Worm (Caenorhabditis elegans) whole organism, late embryonic: Measurements from ENCODE around the gene ptc-3.

ENCODE experiments used
- C08G9.2 ChIP-seq: sonication (generic microtip); optimal IDR thresholded peaks from 2 replicates; lab custom pipeline; 2016; ENCODE audit warnings: mild to moderate bottlenecking, missing genetic modification characterization, moderate library complexity, missing compliant biosample characterization
- K09A11.1 ChIP-seq: sonication (generic microtip); optimal IDR thresholded peaks from 2 replicates; lab custom pipeline; 2017; ENCODE audit warnings: antibody characterized with exemption, mild to moderate bottlenecking, missing genetic modification characterization, missing compliant biosample characterization; ENCODE audit not compliant: insufficient read depth
- T23F11.4 ChIP-seq: fragments of 200-800 bp; sonication (Bioruptor generic); optimal IDR thresholded peaks from 2 replicates; lab custom pipeline; 2018; ENCODE audit warnings: mild to moderate bottlenecking, missing genetic modification characterization, missing compliant biosample characterization
- Y22D7AL.16 ChIP-seq: sonication (generic microtip); optimal IDR thresholded peaks from 2 replicates; lab custom pipeline; 2016; ENCODE audit warnings: missing genetic modification characterization, missing compliant biosample characterization
- ceh-14 ChIP-seq: sonication (generic microtip); optimal IDR thresholded peaks from 2 replicates; lab custom pipeline; 2016; ENCODE audit warnings: missing genotype, missing genetic modification characterization, missing compliant biosample characterization
- ceh-18 ChIP-seq: sonication (generic microtip); optimal IDR thresholded peaks from 2 replicates; lab custom pipeline; 2016; ENCODE audit warnings: missing genetic modification characterization, missing compliant biosample characterization
- ceh-19 ChIP-seq: fragments of 200-800 bp; sonication (Bioruptor generic); optimal IDR thresholded peaks from 2 replicates; lab custom pipeline; 2018; ENCODE audit warnings: mild to moderate bottlenecking, missing genetic modification characterization, missing compliant biosample characterization
- ceh-24 ChIP-seq: sonication (generic microtip); optimal IDR thresholded peaks from 2 replicates; lab custom pipeline; 2016; ENCODE audit warnings: mild to moderate bottlenecking, missing genetic modification characterization, missing compliant biosample characterization
- ceh-30 ChIP-seq: fragments of 150-350 bp; optimal IDR thresholded peaks from 2 replicates; lab custom pipeline; 2014; ENCODE audit warnings: missing biosample characterization, missing genetic modification characterization
- ceh-31 ChIP-seq: sonication (generic microtip); optimal IDR thresholded peaks from 2 replicates; lab custom pipeline; 2016; ENCODE audit warnings: missing genetic modification characterization, missing compliant biosample characterization
- ceh-6 ChIP-seq: fragments of 200-800 bp; sonication (Bioruptor generic); optimal IDR thresholded peaks from 2 replicates; lab custom pipeline; 2018; ENCODE audit warnings: mild to moderate bottlenecking, missing genetic modification characterization, missing compliant biosample characterization
- ceh-9 ChIP-seq: sonication (generic microtip); optimal IDR thresholded peaks from 2 replicates; lab custom pipeline; 2016; ENCODE audit warnings: mild to moderate bottlenecking, missing genetic modification characterization, inconsistent platforms, missing compliant biosample characterization
- che-1 ChIP-seq: sonication (generic microtip); optimal IDR thresholded peaks from 2 replicates; lab custom pipeline; 2016; ENCODE audit warnings: mild to moderate bottlenecking, missing genetic modification characterization, missing compliant biosample characterization
- dmd-4 ChIP-seq: sonication (generic microtip); optimal IDR thresholded peaks from 2 replicates; lab custom pipeline; 2016; ENCODE audit warnings: borderline replicate concordance, missing genetic modification characterization, missing compliant biosample characterization
- elt-4 ChIP-seq: sonication (generic microtip); optimal IDR thresholded peaks from 2 replicates; lab custom pipeline; 2016; ENCODE audit warnings: missing genetic modification characterization, missing compliant biosample characterization
- hlh-8 ChIP-seq: sonication (generic microtip); optimal IDR thresholded peaks from 2 replicates; lab custom pipeline; 2016; ENCODE audit warnings: missing genotype, missing genetic modification characterization, missing compliant biosample characterization
- mec-3 ChIP-seq: sonication (generic microtip); optimal IDR thresholded peaks from 2 replicates; lab custom pipeline; 2016; ENCODE audit warnings: borderline replicate concordance, missing genetic modification characterization, missing compliant biosample characterization
- nhr-11 ChIP-seq: fragments of 150-350 bp; optimal IDR thresholded peaks from 2 replicates; lab custom pipeline; 2014; ENCODE audit warnings: missing biosample characterization, missing genetic modification characterization
- npax-4 ChIP-seq: sonication (generic microtip); optimal IDR thresholded peaks from 2 replicates; lab custom pipeline; 2016; ENCODE audit warnings: missing genetic modification characterization, missing compliant biosample characterization
- odd-2 ChIP-seq: sonication (generic microtip); optimal IDR thresholded peaks from 2 replicates; lab custom pipeline; 2017; ENCODE audit warnings: antibody characterized with exemption, mild to moderate bottlenecking, missing genetic modification characterization, missing compliant biosample characterization
- pag-3 ChIP-seq: sonication (generic microtip); optimal IDR thresholded peaks from 2 replicates; lab custom pipeline; 2016; ENCODE audit warnings: missing compliant biosample characterization, missing genetic modification characterization, borderline replicate concordance
- pax-1 ChIP-seq: fragments of 150-350 bp; optimal IDR thresholded peaks from 2 replicates; lab custom pipeline; 2014; ENCODE audit warnings: missing biosample characterization, missing genetic modification characterization
- pha-2 ChIP-seq: sonication (generic microtip); optimal IDR thresholded peaks from 2 replicates; lab custom pipeline; 2017; ENCODE audit warnings: mild to moderate bottlenecking, missing genetic modification characterization, missing compliant biosample characterization
- pqm-1 ChIP-seq: sonication (generic microtip); optimal IDR thresholded peaks from 2 replicates; lab custom pipeline; 2016; ENCODE audit warnings: missing genetic modification characterization, missing compliant biosample characterization
- pros-1 ChIP-seq: fragments of 150-350 bp; optimal IDR thresholded peaks from 2 replicates; lab custom pipeline; 2014; ENCODE audit warnings: missing biosample characterization, missing genetic modification reagents, missing genetic modification characterization
- ref-2 ChIP-seq: sonication (generic microtip); optimal IDR thresholded peaks from 2 replicates; lab custom pipeline; 2016; ENCODE audit warnings: missing genetic modification characterization, missing compliant biosample characterization
- sdc-2 ChIP-seq: sonication (generic microtip); optimal IDR thresholded peaks from 2 replicates; lab custom pipeline; 2016; ENCODE audit warnings: missing genotype, missing genetic modification characterization, missing compliant biosample characterization
- sox-4 ChIP-seq: sonication (generic microtip); optimal IDR thresholded peaks from 2 replicates; lab custom pipeline; 2017; ENCODE audit warnings: mild to moderate bottlenecking, missing genetic modification characterization, inconsistent platforms, missing compliant biosample characterization
- syd-9 ChIP-seq: sonication (generic microtip); optimal IDR thresholded peaks from 2 replicates; lab custom pipeline; 2016; ENCODE audit warnings: mild to moderate bottlenecking, missing genetic modification characterization, moderate library complexity, missing compliant biosample characterization
- tbx-2 ChIP-seq: sonication (generic microtip); optimal IDR thresholded peaks from 2 replicates; lab custom pipeline; 2016; ENCODE audit warnings: missing genetic modification characterization, missing compliant biosample characterization
- ttx-3 ChIP-seq: sonication (generic microtip); optimal IDR thresholded peaks from 2 replicates; lab custom pipeline; 2016; ENCODE audit warnings: missing genetic modification reagents, missing genetic modification characterization, missing compliant biosample characterization
- unc-55 ChIP-seq: sonication (generic microtip); optimal IDR thresholded peaks from 2 replicates; lab custom pipeline; 2017; ENCODE audit warnings: missing biosample characterization, missing genetic modification reagents, missing genetic modification characterization
- unc-86 ChIP-seq: sonication (generic microtip); optimal IDR thresholded peaks from 2 replicates; lab custom pipeline; 2016; ENCODE audit warnings: missing genetic modification characterization, missing compliant biosample characterization
- zip-5 ChIP-seq: sonication (generic microtip); optimal IDR thresholded peaks from 2 replicates; lab custom pipeline; 2016; ENCODE audit warnings: missing genetic modification characterization, missing compliant biosample characterization

The ptc-3 gene

DNA sequence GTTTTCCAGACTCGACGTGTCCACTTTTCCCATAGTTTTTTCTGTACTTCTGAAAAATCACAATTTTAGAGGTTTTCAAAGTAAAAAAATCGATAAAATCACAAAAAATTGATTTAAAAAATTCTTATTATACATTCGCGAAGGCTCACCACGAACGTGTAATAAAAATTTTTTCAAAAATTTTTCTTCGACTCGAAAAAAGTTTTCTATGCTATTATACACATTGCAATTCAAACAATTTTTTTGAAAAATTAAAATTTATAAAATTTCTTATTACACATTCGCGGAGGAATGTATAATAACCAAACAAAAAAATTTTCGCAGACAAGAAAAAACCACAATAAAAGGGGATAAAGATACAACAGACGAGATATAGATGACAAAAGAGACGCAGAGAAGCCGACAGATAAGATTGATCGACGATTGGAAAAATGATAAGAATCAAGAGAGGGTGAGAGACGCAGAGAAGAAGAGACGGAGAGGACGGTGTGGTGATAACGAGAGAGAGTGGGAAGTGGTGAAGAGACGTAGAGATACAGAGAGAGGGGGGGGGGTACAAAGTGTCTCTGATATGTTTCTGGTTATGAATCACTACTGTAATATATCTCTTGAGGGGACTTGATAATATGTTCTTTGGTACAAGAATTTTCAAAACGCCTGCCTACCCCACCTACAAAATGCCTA, 51.7 kb downstream of the ptc-3 start, which contains the start of gene nhr-119 (continued):
- TF ChIP-seq T23F11.4 (GFP tag; lab: Kevin White, UChicago) (no peak), ref-2 (tag; lab: Kevin White, UChicago) (no peak)

- TF ChIP-seq pag-3 (tag; lab: Kevin White, UChicago) (no peak), ceh-30 (tag; lab: Kevin White, UChicago) (no peak), pqm-1 (tag; lab: Kevin White, UChicago) (no peak), ceh-24 (tag; lab: Kevin White, UChicago) (no peak), dmd-4 (tag; lab: Kevin White, UChicago) (no peak), ceh-14 (tag; lab: Kevin White, UChicago) (no peak), zip-5 (no peak), elt-4 (no peak), T23F11.4 (GFP tag; lab: Kevin White, UChicago) (no peak), pha-2 (tag; lab: Kevin White, UChicago) (no peak), Y22D7AL.16 (tag; lab: Kevin White, UChicago) (no peak), che-1 (tag; lab: Kevin White, UChicago) (no peak), syd-9 (tag; lab: Kevin White, UChicago) (no peak), unc-86 (tag; lab: Kevin White, UChicago) (no peak), C08G9.2 (tag; lab: Kevin White, UChicago) (no peak), npax-4 (no peak), hlh-8 (tag; lab: Kevin White, UChicago) (no peak), K09A11.1 (no peak)
- TF ChIP-seq, all 69 proteins: peak for 0
Observed at ce11 chrII:2797951-2798350, 54.4 kb downstream of the ptc-3 start.

ce11 chrII:2796431-2796830, 56.0 kb downstream of the ptc-3 start:
- TF ChIP-seq ceh-9 (tag; lab: Kevin White, UChicago) (no peak), tbx-2 (tag; lab: Kevin White, UChicago) (no peak), unc-55 (no peak), ceh-31 (tag; lab: Kevin White, UChicago) (no peak), ceh-19 (GFP tag; lab: Kevin White, UChicago) (no peak), ceh-18 (tag; lab: Kevin White, UChicago) (no peak), pax-1 (tag; lab: Kevin White, UChicago) (no peak), pros-1 (tag; lab: Kevin White, UChicago) (no peak), ceh-6 (GFP tag; lab: Kevin White, UChicago) (no peak), T23F11.4 (GFP tag; lab: Kevin White, UChicago) (no peak), unc-86 (tag; lab: Kevin White, UChicago) (no peak), ceh-14 (tag; lab: Kevin White, UChicago) (no peak)

DNA sequence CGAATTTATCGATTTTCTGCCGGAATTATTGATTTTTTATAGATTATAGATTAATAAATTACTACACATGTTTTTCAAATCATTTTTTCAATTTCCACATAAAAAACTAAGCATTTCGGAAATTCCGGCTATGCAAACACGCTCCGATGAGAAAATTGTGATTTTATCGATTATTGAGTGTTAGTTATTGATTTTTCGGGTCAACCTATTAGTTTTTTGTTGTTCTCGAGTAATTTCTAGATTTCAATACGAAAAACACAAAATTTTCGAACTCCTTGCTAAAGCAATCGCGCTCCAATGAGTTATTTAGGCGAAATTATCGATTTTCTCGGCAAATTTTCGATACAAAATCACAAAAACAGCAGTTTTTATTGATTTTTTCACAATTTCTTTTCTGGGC, 57.0 kb downstream of the ptc-3 start:
- TF ChIP-seq odd-2 (no peak), pros-1 (tag; lab: Kevin White, UChicago) (no peak), sdc-2 (tag; lab: Kevin White, UChicago) (no peak), sox-4 (tag; lab: Kevin White, UChicago) (no peak), K09A11.1 (no peak), mec-3 (tag; lab: Kevin White, UChicago) (no peak), ceh-24 (tag; lab: Kevin White, UChicago) (no peak), ttx-3 (tag; lab: Kevin White, UChicago) (no peak), nhr-11 (tag; lab: Kevin White, UChicago) (no peak)
- TF ChIP-seq, all 69 proteins: peak for 0
